Worm (Caenorhabditis elegans) whole organism, young adult: ENCODE data around the gene lact-5.

Source experiments
- B0336.3 ChIP-seq: fragments of 200-800 bp; sonication (Bioruptor generic); IDR thresholded peaks from 2 replicates; pipeline ENCODE4 v1.3.6; 2022; ENCODE audit warnings: missing genetic modification characterization, missing compliant biosample characterization
- Y67H2A.10 ChIP-seq: fragments of 200-800 bp; sonication (Bioruptor generic); conservative IDR thresholded peaks from 2 replicates; pipeline ENCODE4 v1.3.6; 2022; ENCODE audit warnings: missing genetic modification reagents, missing genetic modification characterization, missing compliant biosample characterization
- tbp1 ChIP-seq: fragments of 200-800 bp; sonication (Bioruptor generic); optimal IDR thresholded peaks from 2 replicates; lab custom pipeline; 2018; ENCODE audit warnings: mild to moderate bottlenecking, missing genetic modification characterization, missing compliant biosample characterization

- TF ChIP-seq Y67H2A.10 (GFP tag; lab: Robert Waterston, UW) (no peak), tbp1 (GFP tag; lab: Kevin White, UChicago) (no peak), B0336.3 (no peak)
Measured at ce11 chrII:4863357-4863756, 41.8 kb upstream of the lact-5 start, which contains the start of the genes mpst-4 and F11G11.14.
